Worm (Caenorhabditis elegans) whole organism, L4 larva: ENCODE data around the gene F58B3.4.

Experiments
- D1046.2 ChIP-seq: fragments of 200-800 bp; sonication (Bioruptor generic); IDR thresholded peaks from 2 replicates; pipeline ENCODE4 v1.3.6; 2022; ENCODE audit warnings: missing genetic modification characterization, missing compliant biosample characterization
- F26F4.8 ChIP-seq: fragments of 200-800 bp; sonication (Bioruptor generic); conservative IDR thresholded peaks from 2 replicates; pipeline ENCODE4 v1.3.6; 2022; ENCODE audit warnings: missing genetic modification characterization, missing compliant biosample characterization
- F44E2.7 ChIP-seq: fragments of 200-800 bp; sonication (Bioruptor generic); IDR thresholded peaks from 2 replicates; pipeline ENCODE4 v2.1.2; 2022; ENCODE audit warnings: missing genetic modification characterization, missing compliant biosample characterization
- T20F7.1 ChIP-seq: fragments of 200-800 bp; sonication (Bioruptor generic); optimal IDR thresholded peaks from 2 replicates; lab custom pipeline; 2018; ENCODE audit warnings: mild to moderate bottlenecking, missing genetic modification characterization, missing compliant biosample characterization
- T26A8.4 ChIP-seq: fragments of 200-800 bp; sonication (Bioruptor generic); IDR thresholded peaks from 2 replicates; pipeline ENCODE4 v1.3.6; 2022; ENCODE audit warnings: missing genetic modification characterization, missing compliant biosample characterization
- Y48G9A.11 ChIP-seq: fragments of 200-800 bp; sonication (Bioruptor generic); IDR thresholded peaks from 2 replicates; pipeline ENCODE4 v1.3.6; 2022; ENCODE audit warnings: missing genetic modification reagents, missing genetic modification characterization, missing compliant biosample characterization
- aha-1 ChIP-seq: fragments of 150-350 bp; peaks from one replicate; lab custom pipeline; 2014; ENCODE audit warnings: missing biosample characterization, missing genetic modification characterization
- ama-1 ChIP-seq: fragments of 150-350 bp; optimal IDR thresholded peaks from 2 replicates; lab custom pipeline; 2014; ENCODE audit warnings: inconsistent platforms, mixed read lengths
- ceh-32 ChIP-seq: sonication (generic microtip); optimal IDR thresholded peaks from 2 replicates; lab custom pipeline; 2016; ENCODE audit warnings: mild to moderate bottlenecking, missing genetic modification characterization, missing compliant biosample characterization; ENCODE audit not compliant: poor library complexity
- ceh-44 ChIP-seq: fragments of 200-800 bp; sonication (Bioruptor generic); IDR thresholded peaks from 2 replicates; pipeline ENCODE4 v1.3.6; 2022; ENCODE audit warnings: missing genetic modification reagents, missing genetic modification characterization, missing compliant biosample characterization
- ctbp-1 ChIP-seq: fragments of 200-800 bp; sonication (Bioruptor generic); IDR thresholded peaks from 2 replicates; pipeline ENCODE4 v1.3.6; 2022; ENCODE audit warnings: missing genetic modification reagents, missing genetic modification characterization, missing compliant biosample characterization
- daf-12 ChIP-seq: fragments of 150-350 bp; optimal IDR thresholded peaks from 2 replicates; lab custom pipeline; 2014; ENCODE audit warnings: missing biosample characterization, missing genetic modification reagents, missing genetic modification characterization
- daf-16 ChIP-seq, 3 experiments: sonication (generic microtip); optimal IDR thresholded peaks; 2 replicates each; lab custom pipeline; 2016 to 2017; ENCODE audit warnings: missing genetic modification characterization in 3 of 3, missing genetic modification reagents in 3 of 3, mild to moderate bottlenecking in 2 of 3, missing compliant biosample characterization in 2 of 3, missing biosample characterization in 1 of 3, moderate library complexity in 1 of 3
- daf-19 ChIP-seq: fragments of 200-800 bp; sonication (Bioruptor generic); conservative IDR thresholded peaks from 2 replicates; pipeline ENCODE4 v1.3.6; 2022; ENCODE audit warnings: missing genetic modification characterization, missing compliant biosample characterization
- dmd-6 ChIP-seq: fragments of 200-800 bp; sonication (Bioruptor generic); IDR thresholded peaks from 2 replicates; pipeline ENCODE4 v1.3.6; 2022; ENCODE audit warnings: missing genetic modification reagents, missing genetic modification characterization, missing compliant biosample characterization
- dve-1 ChIP-seq: sonication (generic microtip); optimal IDR thresholded peaks from 2 replicates; lab custom pipeline; 2017; ENCODE audit warnings: antibody characterized with exemption, mild to moderate bottlenecking, missing genetic modification characterization, missing compliant biosample characterization; ENCODE audit not compliant: insufficient read depth
- hif-1 ChIP-seq, 2 experiments: sonication (generic microtip); optimal IDR thresholded peaks; 2 replicates each; lab custom pipeline; 2016 to 2017; ENCODE audit warnings: missing compliant biosample characterization in 2 of 2, missing genetic modification characterization in 2 of 2, missing genetic modification reagents in 2 of 2, missing genotype in 2 of 2, mild to moderate bottlenecking in 1 of 2
- hlh-11 ChIP-seq: fragments of 200-800 bp; sonication (Bioruptor generic); optimal IDR thresholded peaks from 2 replicates; lab custom pipeline; 2018; ENCODE audit warnings: mild to moderate bottlenecking, missing genetic modification characterization, missing compliant biosample characterization
- hlh-30 ChIP-seq: sonication (generic microtip); optimal IDR thresholded peaks from 2 replicates; lab custom pipeline; 2017; ENCODE audit warnings: antibody characterized with exemption, mild to moderate bottlenecking, missing genetic modification characterization, missing compliant biosample characterization; ENCODE audit not compliant: insufficient read depth
- hmg-1.1 ChIP-seq: fragments of 200-800 bp; sonication (Bioruptor generic); IDR thresholded peaks from 2 replicates; pipeline ENCODE4 v1.3.6; 2022; ENCODE audit warnings: missing genetic modification reagents, missing genetic modification characterization, missing compliant biosample characterization
- lin-38 ChIP-seq: fragments of 200-800 bp; sonication (Bioruptor generic); IDR thresholded peaks from 2 replicates; pipeline ENCODE4 v1.3.6; 2022; ENCODE audit warnings: missing genetic modification reagents, missing genetic modification characterization, missing compliant biosample characterization
- lsy-2 ChIP-seq, 2 experiments: fragments of 150-350 bp in 1 of 2; sonication (generic microtip) in 1 of 2; optimal IDR thresholded peaks; 2 replicates each; lab custom pipeline; 2014 to 2017; ENCODE audit warnings: missing biosample characterization in 2 of 2, missing genetic modification characterization in 2 of 2
- madf-5 ChIP-seq, 2 experiments: fragments of 200-800 bp; sonication (Bioruptor generic); IDR thresholded peaks; 2 replicates each; pipeline ENCODE4 v1.3.6; 2022; ENCODE audit warnings: missing compliant biosample characterization in 2 of 2, missing genetic modification characterization in 2 of 2
- madf-9 ChIP-seq: fragments of 200-800 bp; sonication (Bioruptor generic); conservative IDR thresholded peaks from 2 replicates; pipeline ENCODE4 v1.3.6; 2022; ENCODE audit warnings: missing genetic modification reagents, missing genetic modification characterization, missing compliant biosample characterization
- mdl-1 ChIP-seq, 2 experiments: fragments of 150-350 bp in 1 of 2; sonication (generic microtip) in 1 of 2; optimal IDR thresholded peaks; 2 replicates each; lab custom pipeline; 2014 to 2017; ENCODE audit warnings: missing biosample characterization in 2 of 2, missing genetic modification characterization in 2 of 2
- mep-1 ChIP-seq: fragments of 150-350 bp; sonication (generic microtip); optimal IDR thresholded peaks from 3 replicates; lab custom pipeline; 2014; ENCODE audit warnings: missing biosample characterization, missing genetic modification characterization
- nhr-11 ChIP-seq: fragments of 150-350 bp; optimal IDR thresholded peaks from 2 replicates; lab custom pipeline; 2014; ENCODE audit warnings: missing biosample characterization, missing genetic modification characterization
- nhr-25 ChIP-seq: sonication (generic microtip); optimal IDR thresholded peaks from 2 replicates; lab custom pipeline; 2017; ENCODE audit warnings: missing genetic modification characterization, mild to moderate bottlenecking, missing compliant biosample characterization, antibody characterized with exemption, moderate library complexity, borderline replicate concordance; ENCODE audit not compliant: insufficient read depth
- nhr-28 ChIP-seq: fragments of 150-350 bp; optimal IDR thresholded peaks from 2 replicates; lab custom pipeline; 2014; ENCODE audit warnings: missing biosample characterization, missing genetic modification characterization
- nhr-41 ChIP-seq: fragments of 200-800 bp; sonication (Bioruptor generic); IDR thresholded peaks from 2 replicates; pipeline ENCODE4 v1.3.6; 2022; ENCODE audit warnings: missing genetic modification reagents, missing genetic modification characterization, missing compliant biosample characterization
- nhr-42 ChIP-seq: fragments of 200-800 bp; sonication (Bioruptor generic); IDR thresholded peaks from 2 replicates; pipeline ENCODE4 v1.3.6; 2022; ENCODE audit warnings: missing genetic modification characterization, missing compliant biosample characterization
- nhr-6 ChIP-seq: fragments of 150-350 bp; optimal IDR thresholded peaks from 2 replicates; lab custom pipeline; 2014; ENCODE audit warnings: missing biosample characterization, missing genetic modification characterization
- nhr-76 ChIP-seq: fragments of 150-350 bp; optimal IDR thresholded peaks from 2 replicates; lab custom pipeline; 2014; ENCODE audit warnings: missing biosample characterization, missing genetic modification characterization
- php-3 ChIP-seq: fragments of 200-800 bp; sonication (Bioruptor generic); IDR thresholded peaks from 2 replicates; pipeline ENCODE4 v1.3.6; 2022; ENCODE audit warnings: missing genetic modification reagents, missing genetic modification characterization, missing compliant biosample characterization
- rbr-2 ChIP-seq: sonication (generic microtip); optimal IDR thresholded peaks from 2 replicates; lab custom pipeline; 2016; ENCODE audit warnings: missing genotype, missing genetic modification characterization, missing compliant biosample characterization
- saeg-2 ChIP-seq: fragments of 200-800 bp; sonication (Bioruptor generic); IDR thresholded peaks from 2 replicates; pipeline ENCODE4 v1.3.6; 2022; ENCODE audit warnings: missing genetic modification reagents, missing genetic modification characterization, missing compliant biosample characterization
- snpc-1.2 ChIP-seq: fragments of 200-800 bp; sonication (Bioruptor generic); IDR thresholded peaks from 2 replicates; pipeline ENCODE4 v1.3.6; 2022; ENCODE audit warnings: missing genetic modification reagents, missing genetic modification characterization, missing compliant biosample characterization
- unc-62 ChIP-seq, 3 experiments: fragments of 150-350 bp in 1 of 3; sonication (generic microtip); optimal IDR thresholded peaks in 2 of 3; peaks in 1 of 3; 1 replicate in 1 of 3; 2 replicates in 2 of 3; lab custom pipeline; 2014 to 2017; ENCODE audit warnings: missing biosample characterization in 3 of 3, missing genetic modification characterization in 3 of 3, missing genetic modification reagents in 3 of 3, missing genotype in 1 of 3
- zip-2 ChIP-seq: fragments of 150-350 bp; optimal IDR thresholded peaks from 2 replicates; lab custom pipeline; 2014; ENCODE audit warnings: missing biosample characterization, missing genetic modification characterization
- ztf-11 ChIP-seq: fragments of 150-350 bp; optimal IDR thresholded peaks from 2 replicates; lab custom pipeline; 2014; ENCODE audit warnings: missing biosample characterization, missing genetic modification characterization
- ztf-7 ChIP-seq: fragments of 150-350 bp; optimal IDR thresholded peaks from 2 replicates; lab custom pipeline; 2014; ENCODE audit warnings: missing biosample characterization, missing genetic modification characterization

F58B3.4 gene

DNA sequence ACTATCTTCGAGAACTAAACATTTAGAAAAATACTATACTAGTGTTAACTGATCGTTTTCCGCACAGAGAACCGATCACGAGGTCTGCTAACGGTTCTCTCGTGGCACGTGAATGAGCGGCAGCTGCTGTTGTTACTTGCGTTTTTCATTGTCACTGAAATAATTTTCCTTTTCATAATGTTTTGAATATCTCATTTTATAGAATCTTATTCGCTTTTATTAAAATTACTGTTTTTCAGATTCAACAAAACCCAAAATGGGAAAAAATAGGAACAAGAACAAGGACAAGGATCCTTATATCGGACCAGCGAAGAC is 4.7 kb upstream of the F58B3.4 start, which contains the start of gene F58B3.6:
Gene F58B3.6 (plus strand): TSS at position 240 of the 315 bp plus-strand sequence.
- no peak for TF ChIP-seq ztf-7
- peak in 1 of 2 experiments; percentile 2 for TF ChIP-seq daf-16 (GFP tag; optimal IDR thresholded peaks at IDR 0.05; lab: Kevin White, UChicago)
- TF ChIP-seq daf-16 (tag; optimal IDR thresholded peaks at IDR 0.05; lab: Kevin White, UChicago), result no peak
- peak; percentile 74 for TF ChIP-seq hlh-11 (tag; lab: Kevin White, UChicago)
- no peak for TF ChIP-seq F26F4.8
- TF ChIP-seq nhr-41 (GFP tag; lab: Robert Waterston, UW), result no peak
- TF ChIP-seq ama-1 (lab: Kevin White, UChicago), result no peak
- peak; percentile 72 for TF ChIP-seq nhr-28
- no peak for TF ChIP-seq nhr-6 (tag; lab: Kevin White, UChicago)
- TF ChIP-seq hlh-30 (tag; lab: Kevin White, UChicago), result peak; percentile 96
- no peak for TF ChIP-seq hif-1 (tag; optimal IDR thresholded peaks at IDR 0.05; lab: Kevin White, UChicago)
- TF ChIP-seq php-3 (GFP tag; lab: Robert Waterston, UW), result no peak
- TF ChIP-seq hmg-1.1 (GFP tag; lab: Robert Waterston, UW), result 0 out of 2 replicates have a peak, but pooled peaks have one; percentile 24
- TF ChIP-seq lin-38 (GFP tag; lab: Robert Waterston, UW), result no peak; the same call in 1 of the 2 replicates
- no peak for TF ChIP-seq saeg-2 (GFP tag; lab: Robert Waterston, UW)
- no peak for TF ChIP-seq dmd-6 (GFP tag; lab: Robert Waterston, UW)
- no peak for TF ChIP-seq ceh-44 (GFP tag; lab: Robert Waterston, UW)
- peak in 1 of 2 experiments; percentile 38 for TF ChIP-seq lsy-2 (tag; optimal IDR thresholded peaks at IDR 0.05; lab: Kevin White, UChicago)
- no peak for TF ChIP-seq ztf-11 (tag; lab: Kevin White, UChicago)
- TF ChIP-seq nhr-76 (tag; lab: Kevin White, UChicago), result no peak
- TF ChIP-seq daf-12, result no peak
- TF ChIP-seq nhr-11 (tag; lab: Kevin White, UChicago), result peak; percentile 37
- no peak for TF ChIP-seq daf-19 (GFP tag; lab: Robert Waterston, UW)
- TF ChIP-seq nhr-25, result no peak
- TF ChIP-seq dve-1 (tag; lab: Kevin White, UChicago), result peak; percentile 83
- TF ChIP-seq unc-62 (GFP tag; optimal IDR thresholded peaks at IDR 0.05 in 1 of 2; lab: Kevin White, UChicago), result no peak
- no peak for TF ChIP-seq unc-62 (tag; optimal IDR thresholded peaks at IDR 0.05; lab: Kevin White, UChicago)
- no peak for TF ChIP-seq T26A8.4
- no peak for TF ChIP-seq T20F7.1 (GFP tag; lab: Kevin White, UChicago)
- TF ChIP-seq Y48G9A.11, result no peak
- TF ChIP-seq ctbp-1 (GFP tag; lab: Robert Waterston, UW), result no peak
- no peak for TF ChIP-seq nhr-42 (GFP tag; lab: Robert Waterston, UW)
- TF ChIP-seq aha-1 (tag; lab: Kevin White, UChicago), result peak; percentile 62
- no peak for TF ChIP-seq madf-9 (GFP tag; lab: Robert Waterston, UW)
- TF ChIP-seq F44E2.7 (GFP tag; lab: Robert Waterston, UW), result no peak
- no peak for TF ChIP-seq D1046.2
- no peak for TF ChIP-seq ceh-32
- no peak for TF ChIP-seq zip-2
- peak in 1 of 2 experiments; percentile 64 for TF ChIP-seq mdl-1 (tag; optimal IDR thresholded peaks at IDR 0.05; lab: Kevin White, UChicago)
- TF ChIP-seq mep-1 (tag; lab: Kevin White, UChicago), result peak; percentile 30
- no peak for TF ChIP-seq madf-5 (GFP tag; IDR thresholded peaks at IDR 0.05; lab: Robert Waterston, UW)
- TF ChIP-seq rbr-2 (tag; lab: Kevin White, UChicago), result no peak
- TF ChIP-seq snpc-1.2 (GFP tag; lab: Robert Waterston, UW), result no peak
